Fruit fly (Drosophila melanogaster): Measurements from ENCODE around the gene eIF3g1.
A peak's percentile ranks its signal among the peaks of the same experiment; 100 is the strongest.

Gene eIF3g1

DNA sequence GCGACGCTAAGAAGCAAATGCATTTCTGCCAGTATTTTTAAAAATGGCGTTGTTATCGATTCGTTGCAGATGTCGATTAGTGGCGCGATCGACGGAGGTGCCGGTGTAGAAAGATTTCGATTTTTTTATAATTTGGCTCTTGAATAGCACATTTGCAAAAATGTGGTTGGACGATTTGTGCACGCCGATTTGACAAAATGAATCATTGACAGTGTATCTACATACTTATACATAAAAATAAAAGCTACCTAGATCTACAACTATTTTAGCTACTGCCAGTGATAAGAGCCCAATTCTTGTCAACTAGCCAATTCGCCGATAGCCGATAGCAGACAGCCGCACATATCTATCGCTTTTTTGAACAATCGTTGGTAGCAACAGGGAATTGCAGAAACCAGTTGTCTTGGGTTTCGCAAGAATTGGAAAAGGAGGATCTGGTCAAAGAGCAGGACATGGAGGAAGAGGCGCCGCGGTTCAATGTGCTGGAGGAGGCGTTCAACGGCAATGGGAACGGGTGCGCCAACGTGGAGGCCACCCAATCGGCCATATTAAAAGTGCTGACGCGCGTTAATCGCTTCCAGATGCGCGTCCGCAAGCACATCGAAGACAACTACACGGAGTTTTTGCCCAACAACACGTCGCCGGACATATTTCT lies 6.2 kb downstream of the eIF3g1 start, which contains the start of the genes Klp3A and Zw10 (continued):
- TF ChIP-seq Stat92E (GFP tag; optimal IDR thresholded peaks at IDR 0.05) (no peak), CG42726 (GFP tag; IDR thresholded peaks at IDR 0.05; ENCODE audit: partially characterized antibody) (no peak), Dad (GFP tag; optimal IDR thresholded peaks at IDR 0.05) (no peak), stwl (tag; optimal IDR thresholded peaks at IDR 0.05) (peak; percentile 34), ro (GFP tag; IDR thresholded peaks at IDR 0.05) (no peak), fd64A (GFP tag; optimal IDR thresholded peaks at IDR 0.05) (no peak), Mad (GFP tag; optimal IDR thresholded peaks at IDR 0.05) (no peak), ATbp (GFP tag; optimal IDR thresholded peaks at IDR 0.05) (no peak), CHES-1-like (GFP tag; optimal IDR thresholded peaks at IDR 0.05) (no peak), CG17328 (GFP tag; IDR thresholded peaks at IDR 0.05) (no peak), CG13296 (GFP tag; optimal IDR thresholded peaks at IDR 0.05) (no peak), Oaz (GFP tag; IDR thresholded peaks at IDR 0.05) (no peak), CG43689 (GFP tag; IDR thresholded peaks at IDR 0.05) (no peak), Kr (GFP tag; optimal IDR thresholded peaks at IDR 0.05) (no peak), Nf-YA (GFP tag; IDR thresholded peaks at IDR 0.05) (no peak), kay (GFP tag; optimal IDR thresholded peaks at IDR 0.05) (no peak), zf30C (GFP tag; optimal IDR thresholded peaks at IDR 0.05) (no peak), tx (GFP tag; optimal IDR thresholded peaks at IDR 0.05) (no peak), CG10147 (GFP tag; optimal IDR thresholded peaks at IDR 0.05) (no peak), CG4820 (GFP tag; optimal IDR thresholded peaks at IDR 0.05) (no peak), CG17912 (GFP tag; optimal IDR thresholded peaks at IDR 0.05) (no peak), CG17829 (tag; optimal IDR thresholded peaks at IDR 0.05) (no peak), tll (GFP tag; optimal IDR thresholded peaks at IDR 0.05) (no peak), NC2β (GFP tag; optimal IDR thresholded peaks at IDR 0.05) (no peak), Dip2 (GFP tag; IDR thresholded peaks at IDR 0.05) (no peak), her (GFP tag; optimal IDR thresholded peaks at IDR 0.05) (no peak), CG34224 (GFP tag; IDR thresholded peaks at IDR 0.05; ENCODE audit: partially characterized antibody) (peak; percentile 66; the same call in 2 of the 3 replicates), BtbVII (GFP tag; optimal IDR thresholded peaks at IDR 0.05) (no peak), CG15073 (GFP tag; optimal IDR thresholded peaks at IDR 0.05) (no peak), ci (GFP tag; IDR thresholded peaks at IDR 0.05) (no peak), ap (GFP tag; IDR thresholded peaks at IDR 0.05) (no peak), CG11093 (GFP tag; IDR thresholded peaks at IDR 0.05) (no peak), Awh (GFP tag; IDR thresholded peaks at IDR 0.05) (no peak), ewg (GFP tag; optimal IDR thresholded peaks at IDR 0.05) (no peak), sug (tag; optimal IDR thresholded peaks at IDR 0.05) (peak; percentile 45), HLHmδ (GFP tag; optimal IDR thresholded peaks at IDR 0.05) (no peak), CG2889 (GFP tag; IDR thresholded peaks at IDR 0.05) (no peak), unpg (GFP tag; optimal IDR thresholded peaks at IDR 0.05) (no peak), CG4328 (GFP tag; optimal IDR thresholded peaks at IDR 0.05) (no peak), jigr1 (GFP tag; IDR thresholded peaks at IDR 0.05) (no peak), esg (GFP tag; conservative IDR thresholded peaks at IDR 0.05) (no peak), run (tag; optimal IDR thresholded peaks at IDR 0.05) (no peak), Sox102F (GFP tag; optimal IDR thresholded peaks at IDR 0.05) (no peak), Neu2 (GFP tag; optimal IDR thresholded peaks at IDR 0.05; ENCODE audit: borderline replicate concordance) (no peak), CG12071 (GFP tag; optimal IDR thresholded peaks at IDR 0.05) (no peak), Camta (GFP tag; optimal IDR thresholded peaks at IDR 0.05) (peak; percentile 11), CG12942 (GFP tag; optimal IDR thresholded peaks at IDR 0.05) (no peak), pfk (GFP tag; optimal IDR thresholded peaks at IDR 0.05) (no peak), nau (GFP tag; optimal IDR thresholded peaks at IDR 0.05) (no peak), ERR (GFP tag; optimal IDR thresholded peaks at IDR 0.05) (no peak)
